Fruit fly (Drosophila melanogaster): Measurements from ENCODE around the gene Prp31.

The Prp31 gene

DNA sequence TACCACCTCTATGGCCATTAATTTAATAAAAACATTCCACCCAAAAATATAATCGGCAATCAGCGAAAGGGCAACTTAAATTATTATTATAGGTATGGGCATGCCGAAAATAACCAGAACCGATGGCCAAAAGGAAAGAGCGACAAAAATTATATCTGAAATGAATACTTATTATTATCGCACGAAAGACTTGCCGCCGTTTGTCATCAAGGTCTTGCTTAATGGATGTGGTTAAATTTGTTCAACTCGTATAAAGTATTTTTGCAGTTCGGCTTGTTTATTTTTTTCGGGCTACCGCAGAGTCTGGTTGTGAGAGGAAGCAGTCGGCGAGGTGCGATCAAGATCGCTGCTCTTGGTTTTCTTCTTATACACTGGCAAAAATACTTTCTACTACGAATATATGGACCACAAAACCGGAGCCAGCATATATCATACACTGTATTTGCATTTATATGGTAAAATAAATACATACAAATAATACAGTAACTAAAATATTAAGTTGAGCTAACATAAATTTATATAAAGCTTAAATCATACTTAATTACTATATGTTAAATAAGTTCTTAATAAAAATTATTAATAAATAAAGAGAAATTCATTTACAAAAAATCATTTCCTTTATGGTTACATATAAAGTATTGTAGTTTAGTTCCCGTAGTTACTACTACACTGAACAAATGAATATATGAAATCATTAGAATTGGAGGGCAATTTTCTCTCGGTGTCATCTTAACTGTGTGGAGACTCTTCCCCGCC lies 50.0 kb downstream of the Prp31 start:
- TF ChIP-seq HLH106 (tag; optimal IDR thresholded peaks at IDR 0.05): peak; percentile 65
- TF ChIP-seq pan (optimal IDR thresholded peaks at IDR 0.05): no peak
- no peak for TF ChIP-seq usp (GFP tag; optimal IDR thresholded peaks at IDR 0.05)
- TF ChIP-seq sv (GFP tag; optimal IDR thresholded peaks at IDR 0.05): no peak
- TF ChIP-seq OdsH (GFP tag; optimal IDR thresholded peaks at IDR 0.05): peak; percentile 42
- TF ChIP-seq dmrt93B (GFP tag; optimal IDR thresholded peaks at IDR 0.05): peak; percentile 60
- no peak for TF ChIP-seq CG32264 (GFP tag; optimal IDR thresholded peaks at IDR 0.05)
- TF ChIP-seq Sp1 (GFP tag; optimal IDR thresholded peaks at IDR 0.05): peak; percentile 71
- peak in 1 of 2 experiments; percentile 55 for TF ChIP-seq foxo (GFP tag; optimal IDR thresholded peaks at IDR 0.05)
- no peak for TF ChIP-seq CrebA (GFP tag; optimal IDR thresholded peaks at IDR 0.05; ENCODE audit: borderline replicate concordance)
- no peak for TF ChIP-seq Jra (GFP tag; optimal IDR thresholded peaks at IDR 0.05)
- no peak for TF ChIP-seq Dif (GFP tag; optimal IDR thresholded peaks at IDR 0.05; ENCODE audit: partially characterized antibody)
- no peak for TF ChIP-seq Hr83 (GFP tag; optimal IDR thresholded peaks at IDR 0.05; ENCODE audit: poor library complexity, severe bottlenecking)
- TF ChIP-seq ey (GFP tag; optimal IDR thresholded peaks at IDR 0.05): no peak
- peak; percentile 36 for TF ChIP-seq fru (GFP tag; optimal IDR thresholded peaks at IDR 0.05)
- peak; percentile 53 for TF ChIP-seq psq (GFP tag; optimal IDR thresholded peaks at IDR 0.05)
- TF ChIP-seq lola (GFP tag; optimal IDR thresholded peaks at IDR 0.05): no peak
- TF ChIP-seq rgr (GFP tag; optimal IDR thresholded peaks at IDR 0.05): no peak
- TF ChIP-seq tai (GFP tag; optimal IDR thresholded peaks at IDR 0.05): no peak
- TF ChIP-seq h (GFP tag; optimal IDR thresholded peaks at IDR 0.05): no peak
- TF ChIP-seq dsf (GFP tag; optimal IDR thresholded peaks at IDR 0.05; ENCODE audit: borderline replicate concordance): no peak
- TF ChIP-seq CG9705 (GFP tag; optimal IDR thresholded peaks at IDR 0.05): peak; percentile 9
- TF ChIP-seq sage (GFP tag; optimal IDR thresholded peaks at IDR 0.05): peak; percentile 52

All from whole organism, wandering third instar larva.